Worm (Caenorhabditis elegans): Measurements from ENCODE around the gene B0303.11.

The B0303.11 gene

DNA sequence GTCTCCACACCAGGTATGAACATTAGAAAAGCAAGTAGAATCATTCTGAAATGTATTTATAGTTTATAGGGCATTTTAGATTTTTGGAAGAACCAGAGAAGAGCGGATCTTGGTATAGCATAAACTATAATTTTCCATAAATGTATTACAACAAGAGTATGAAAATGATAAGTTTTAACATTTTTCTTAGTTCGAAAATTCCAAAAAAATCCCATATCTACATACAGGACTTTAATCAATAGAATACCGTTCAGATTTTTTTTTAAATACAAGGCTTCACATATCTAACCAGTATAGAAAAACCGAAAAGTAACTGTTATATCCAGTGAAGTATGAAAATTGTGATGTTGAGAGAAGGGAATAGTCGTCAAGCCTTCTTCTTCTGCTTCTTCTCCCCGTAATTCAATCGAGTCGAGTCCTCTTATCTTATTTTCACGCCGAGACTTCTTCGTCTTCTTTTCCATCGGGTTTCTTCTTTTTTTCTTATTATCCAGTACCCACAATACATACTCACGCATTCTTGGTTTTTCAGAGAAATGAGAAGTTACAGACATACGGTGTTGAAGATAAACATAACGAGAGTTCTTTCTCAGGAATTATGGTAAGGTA is 33.7 kb upstream of the B0303.11 start, which contains the start of gene ZK370.6:
Gene ZK370.6 (minus strand): TSS at position 51 of the 609 bp plus-strand sequence.
- TF ChIP-seq chd-7 (tag; optimal IDR thresholded peaks at IDR 0.05), result no peak
- TF ChIP-seq aptf-2 (GFP tag; conservative IDR thresholded peaks at IDR 0.05), result no peak
- no peak for TF ChIP-seq ceh-79 (tag; optimal IDR thresholded peaks at IDR 0.05)
- TF ChIP-seq nfya-2 (GFP tag; IDR thresholded peaks at IDR 0.05), result no peak
- TF ChIP-seq rcor-1 (GFP tag; IDR thresholded peaks at IDR 0.05), result no peak
- no peak for TF ChIP-seq F39B2.1 (GFP tag; IDR thresholded peaks at IDR 0.05)
- TF ChIP-seq F10E7.11 (tag; optimal IDR thresholded peaks at IDR 0.05), result no peak
- no peak for TF ChIP-seq K12H6.12 (tag; optimal IDR thresholded peaks at IDR 0.05)

DNA sequence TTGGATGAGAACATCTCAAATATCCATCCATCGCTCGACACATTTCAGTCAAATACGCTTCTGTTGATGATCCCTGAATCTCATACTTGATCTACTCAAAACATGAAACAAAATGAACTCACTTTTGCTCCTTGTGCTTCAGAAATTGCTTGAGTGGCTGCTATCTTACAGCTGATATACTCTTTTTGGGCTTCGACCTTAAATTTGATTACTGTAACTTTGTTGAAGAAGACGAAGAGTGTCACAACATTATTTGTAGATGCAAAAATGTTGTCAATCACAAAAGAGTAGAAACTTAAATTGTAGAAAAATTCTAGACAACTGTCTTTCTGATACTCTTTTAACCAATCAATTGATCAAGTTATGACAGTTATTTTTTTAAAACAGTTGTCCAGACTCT is 32.4 kb upstream of the B0303.11 start:
- TF ChIP-seq dox-1 (GFP tag; IDR thresholded peaks at IDR 0.05), result no peak
- TF ChIP-seq B0035.1 (tag; optimal IDR thresholded peaks at IDR 0.05), result no peak
- TF ChIP-seq lin-54 (GFP tag; optimal IDR thresholded peaks at IDR 0.05), result no peak
- TF ChIP-seq snpc-1.1 (tag; optimal IDR thresholded peaks at IDR 0.05; ENCODE audit: insufficient read depth), result no peak
- TF ChIP-seq nfya-2 (GFP tag; IDR thresholded peaks at IDR 0.05), result no peak
- no peak for TF ChIP-seq sdz-38 (tag; optimal IDR thresholded peaks at IDR 0.05)
- no peak for TF ChIP-seq cebp-2 (GFP tag; IDR thresholded peaks at IDR 0.05)

- no peak for TF ChIP-seq let-526 (GFP tag; IDR thresholded peaks at IDR 0.05)
- no peak for TF ChIP-seq nhr-179 (tag; optimal IDR thresholded peaks at IDR 0.05)
- TF ChIP-seq F39B2.1 (GFP tag; IDR thresholded peaks at IDR 0.05), result no peak
- TF ChIP-seq egl-44 (GFP tag; IDR thresholded peaks at IDR 0.05), result no peak
- TF ChIP-seq lin-35 (GFP tag; optimal IDR thresholded peaks at IDR 0.05), result no peak
- TF ChIP-seq T07F8.4 (tag; optimal IDR thresholded peaks at IDR 0.05), result no peak
- no peak for TF ChIP-seq pha-4 (tag; optimal IDR thresholded peaks at IDR 0.05)
- no peak for TF ChIP-seq lsl-1 (GFP tag; optimal IDR thresholded peaks at IDR 0.05)
- no peak for TF ChIP-seq ceh-100 (GFP tag; IDR thresholded peaks at IDR 0.05)
- TF ChIP-seq ztf-25 (GFP tag; IDR thresholded peaks at IDR 0.05), result no peak
- TF ChIP-seq dox-1 (GFP tag; IDR thresholded peaks at IDR 0.05), result no peak
- no peak for TF ChIP-seq nfya-2 (GFP tag; IDR thresholded peaks at IDR 0.05)
- TF ChIP-seq ekl-4 (GFP tag; IDR thresholded peaks at IDR 0.05), result no peak
Observed at ce11 chrIII:8741955-8742354, 31.7 kb upstream of the B0303.11 start.

- TF ChIP-seq ceh-27 (GFP tag; optimal IDR thresholded peaks at IDR 0.05) (peak; percentile 91), hlh-26 (GFP tag; conservative IDR thresholded peaks at IDR 0.05) (no peak), F33H1.4 (GFP tag; IDR thresholded peaks at IDR 0.05) (peak; percentile 78), F39B2.1 (GFP tag; IDR thresholded peaks at IDR 0.05) (no peak), B0336.3 (GFP tag; IDR thresholded peaks at IDR 0.05) (peak; percentile 88), egrh-3 (GFP tag; IDR thresholded peaks at IDR 0.05) (no peak), aptf-2 (GFP tag; conservative IDR thresholded peaks at IDR 0.05) (no peak), snpc-4 (GFP tag; optimal IDR thresholded peaks at IDR 0.05) (no peak), snpc-4 (tag; optimal IDR thresholded peaks at IDR 0.05) (peak; percentile 62 to 78 (median 72)), B0261.1 (tag; optimal IDR thresholded peaks at IDR 0.05) (peak; percentile 18), hrde-1 (tag; optimal IDR thresholded peaks at IDR 0.05; ENCODE audit: borderline replicate concordance) (no peak), nhr-90 (tag; optimal IDR thresholded peaks at IDR 0.05) (peak; percentile 25), hmg-20 (GFP tag; IDR thresholded peaks at IDR 0.05) (peak; percentile 75; the same call in 1 of the 2 replicates), ceh-100 (GFP tag; IDR thresholded peaks at IDR 0.05) (peak; percentile 64), repo-1 (tag; optimal IDR thresholded peaks at IDR 0.05) (peak; percentile 87), nfya-1 (tag; optimal IDR thresholded peaks at IDR 0.05; ENCODE audit: borderline replicate concordance, insufficient read depth) (no peak), let-526 (GFP tag; IDR thresholded peaks at IDR 0.05) (no peak), unc-62 (GFP tag; optimal IDR thresholded peaks at IDR 0.05) (no peak), cebp-2 (GFP tag; IDR thresholded peaks at IDR 0.05) (no peak), cebp-1 (GFP tag; IDR thresholded peaks at IDR 0.05) (peak; percentile 72; the same call in 1 of the 2 replicates), cebp-1 (tag; optimal IDR thresholded peaks at IDR 0.05) (peak; percentile 91), lsy-27 (tag; optimal IDR thresholded peaks at IDR 0.05; ENCODE audit: borderline replicate concordance, insufficient read depth) (no peak)
Observed at ce11 chrIII:8741276-8741860, 31.2 kb upstream of the B0303.11 start, which contains the start of gene pdhk-2. Gene pdhk-2 (minus strand): TSS chrIII:8741412.
